Worm (Caenorhabditis elegans) whole organism, midembryonic: ENCODE measurements around the gene try-13.

Source experiments
- T22C8.4 ChIP-seq: fragments of 200-800 bp; sonication (Bioruptor generic); IDR thresholded peaks from 2 replicates; pipeline ENCODE4 v1.3.6; 2022; ENCODE audit warnings: missing genetic modification characterization, missing compliant biosample characterization
- cog-1 ChIP-seq: sonication (generic microtip); optimal IDR thresholded peaks from 2 replicates; lab custom pipeline; 2016; ENCODE audit warnings: missing genetic modification characterization, missing compliant biosample characterization
- flt-1 ChIP-seq: fragments of 200-800 bp; sonication (Bioruptor generic); IDR thresholded peaks from 2 replicates; pipeline ENCODE4 v1.3.6; 2022; ENCODE audit warnings: missing genetic modification characterization, missing compliant biosample characterization
- klf-2 ChIP-seq: fragments of 200-800 bp; sonication (Bioruptor generic); conservative IDR thresholded peaks from 2 replicates; pipeline ENCODE4 v1.3.6; 2022; ENCODE audit warnings: missing genetic modification reagents, missing genetic modification characterization, missing compliant biosample characterization
- med-1 ChIP-seq: sonication (generic microtip); optimal IDR thresholded peaks from 2 replicates; lab custom pipeline; 2017; ENCODE audit warnings: missing genetic modification characterization, mild to moderate bottlenecking, missing compliant biosample characterization, antibody characterized with exemption, missing genetic modification reagents; ENCODE audit not compliant: insufficient read depth
- tab-1 ChIP-seq: fragments of 200-800 bp; sonication (Bioruptor generic); IDR thresholded peaks from 2 replicates; pipeline ENCODE4 v1.3.6; 2022; ENCODE audit warnings: missing genetic modification characterization, missing compliant biosample characterization
- ztf-29 ChIP-seq: fragments of 200-800 bp; sonication (Bioruptor generic); IDR thresholded peaks from 2 replicates; pipeline ENCODE4 v1.3.6; 2022; ENCODE audit warnings: missing genetic modification reagents, missing genetic modification characterization, missing compliant biosample characterization

ce11 chrV:7413107-7413774 is 26.7 kb upstream of the try-13 start, which contains the start of gene F18E3.11:
- TF ChIP-seq T22C8.4 (GFP tag; lab: Robert Waterston, UW) (no peak), ztf-29 (GFP tag; lab: Robert Waterston, UW) (no peak), klf-2 (no peak), med-1 (GFP tag; lab: Kevin White, UChicago) (no peak), cog-1 (tag; lab: Kevin White, UChicago) (no peak), flt-1 (no peak), tab-1 (GFP tag; lab: Robert Waterston, UW) (no peak)
